Worm (Caenorhabditis elegans) whole organism, midembryonic: Measurements from ENCODE around the gene hst-3.1.

ENCODE experiments used
- T22C8.4 ChIP-seq: fragments of 200-800 bp; sonication (Bioruptor generic); IDR thresholded peaks from 2 replicates; pipeline ENCODE4 v1.3.6; 2022; ENCODE audit warnings: missing genetic modification characterization, missing compliant biosample characterization
- cog-1 ChIP-seq: sonication (generic microtip); optimal IDR thresholded peaks from 2 replicates; lab custom pipeline; 2016; ENCODE audit warnings: missing genetic modification characterization, missing compliant biosample characterization
- flt-1 ChIP-seq: fragments of 200-800 bp; sonication (Bioruptor generic); IDR thresholded peaks from 2 replicates; pipeline ENCODE4 v1.3.6; 2022; ENCODE audit warnings: missing genetic modification characterization, missing compliant biosample characterization
- klf-2 ChIP-seq: fragments of 200-800 bp; sonication (Bioruptor generic); conservative IDR thresholded peaks from 2 replicates; pipeline ENCODE4 v1.3.6; 2022; ENCODE audit warnings: missing genetic modification reagents, missing genetic modification characterization, missing compliant biosample characterization
- med-1 ChIP-seq: sonication (generic microtip); optimal IDR thresholded peaks from 2 replicates; lab custom pipeline; 2017; ENCODE audit warnings: missing genetic modification characterization, mild to moderate bottlenecking, missing compliant biosample characterization, antibody characterized with exemption, missing genetic modification reagents; ENCODE audit not compliant: insufficient read depth
- ref-1 ChIP-seq: fragments of 200-800 bp; sonication (Bioruptor generic); conservative IDR thresholded peaks from 2 replicates; pipeline ENCODE4 v1.3.6; 2022; ENCODE audit warnings: missing genetic modification reagents, missing genetic modification characterization, missing compliant biosample characterization
- tab-1 ChIP-seq: fragments of 200-800 bp; sonication (Bioruptor generic); IDR thresholded peaks from 2 replicates; pipeline ENCODE4 v1.3.6; 2022; ENCODE audit warnings: missing genetic modification characterization, missing compliant biosample characterization
- ztf-23 ChIP-seq: fragments of 200-800 bp; sonication (Bioruptor generic); IDR thresholded peaks from 2 replicates; pipeline ENCODE4 v1.3.6; 2022; ENCODE audit warnings: missing genetic modification reagents, missing genetic modification characterization, missing compliant biosample characterization
- ztf-29 ChIP-seq: fragments of 200-800 bp; sonication (Bioruptor generic); IDR thresholded peaks from 2 replicates; pipeline ENCODE4 v1.3.6; 2022; ENCODE audit warnings: missing genetic modification reagents, missing genetic modification characterization, missing compliant biosample characterization

Gene hst-3.1

ce11 chrII:6138138-6138537 lies 30.9 kb downstream of the hst-3.1 start:
- no peak for TF ChIP-seq flt-1
- no peak for TF ChIP-seq med-1 (GFP tag; lab: Kevin White, UChicago)
- no peak for TF ChIP-seq ztf-29 (GFP tag; lab: Robert Waterston, UW)
- no peak for TF ChIP-seq klf-2 (GFP tag; lab: Robert Waterston, UW)
- no peak for TF ChIP-seq tab-1
- TF ChIP-seq ztf-23 (GFP tag; lab: Robert Waterston, UW): no peak
- TF ChIP-seq ref-1 (GFP tag; lab: Robert Waterston, UW): no peak
- TF ChIP-seq T22C8.4: no peak
- no peak for TF ChIP-seq cog-1 (tag; lab: Kevin White, UChicago)

ce11 chrII:6136712-6137111 lies 32.3 kb downstream of the hst-3.1 start:
- no peak for TF ChIP-seq tab-1
- no peak for TF ChIP-seq med-1 (GFP tag; lab: Kevin White, UChicago)
- no peak for TF ChIP-seq ztf-29 (GFP tag; lab: Robert Waterston, UW)
- TF ChIP-seq ztf-23 (GFP tag; lab: Robert Waterston, UW): no peak
- TF ChIP-seq T22C8.4: no peak
- TF ChIP-seq cog-1 (tag; lab: Kevin White, UChicago): no peak
- TF ChIP-seq klf-2 (GFP tag; lab: Robert Waterston, UW): no peak

DNA sequence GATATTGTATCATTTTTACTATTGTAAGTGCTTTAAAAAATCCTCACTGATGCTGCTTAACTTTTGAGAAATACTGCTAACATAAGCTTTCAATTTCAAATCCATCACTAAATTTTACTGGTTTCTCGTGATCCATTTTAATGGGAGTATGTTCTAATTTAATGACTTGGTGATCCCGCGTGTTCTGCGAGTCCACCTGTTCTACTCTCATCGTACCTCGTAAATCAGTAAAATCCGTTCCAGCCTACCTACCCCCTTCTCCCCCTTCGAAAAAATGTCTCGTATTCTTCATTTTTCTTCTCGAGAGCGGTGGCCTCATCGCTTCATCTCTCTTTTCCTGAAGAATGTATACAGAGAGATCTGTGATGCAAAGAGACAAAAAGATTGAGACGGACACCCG lies 33.5 kb downstream of the hst-3.1 start:
- TF ChIP-seq ztf-29 (GFP tag; lab: Robert Waterston, UW) (no peak), tab-1 (no peak), flt-1 (no peak), cog-1 (tag; lab: Kevin White, UChicago) (no peak), med-1 (GFP tag; lab: Kevin White, UChicago) (no peak), klf-2 (GFP tag; lab: Robert Waterston, UW) (no peak), ref-1 (GFP tag; lab: Robert Waterston, UW) (no peak), T22C8.4 (no peak), ztf-23 (GFP tag; lab: Robert Waterston, UW) (no peak)

DNA sequence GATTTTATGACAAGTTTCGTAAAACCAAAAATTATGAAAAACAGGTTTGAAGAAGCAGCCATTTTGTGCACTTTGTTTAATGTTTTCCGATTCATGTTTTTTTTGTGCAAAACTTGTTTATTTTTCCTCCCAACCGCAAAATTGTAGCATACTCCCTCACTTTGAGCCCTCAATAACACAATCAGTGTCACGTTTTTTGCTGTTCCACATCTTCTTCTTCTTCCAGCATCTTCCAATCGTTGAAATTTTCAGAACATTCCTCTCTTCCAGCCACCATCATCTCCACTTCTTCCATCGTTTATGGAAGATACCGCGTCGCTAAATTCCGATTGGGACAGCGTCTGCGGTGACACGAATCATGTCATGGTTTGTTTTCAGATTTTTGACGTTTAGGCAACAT lies 36.5 kb downstream of the hst-3.1 start, which contains the start of gene abts-3:
Gene abts-3 (plus strand): TSS at position 301 of the 400 bp plus-strand sequence.
- no peak for TF ChIP-seq klf-2 (GFP tag; lab: Robert Waterston, UW)
- no peak for TF ChIP-seq ref-1 (GFP tag; lab: Robert Waterston, UW)
- no peak for TF ChIP-seq med-1 (GFP tag; lab: Kevin White, UChicago)
- TF ChIP-seq ztf-29 (GFP tag; lab: Robert Waterston, UW): no peak
- no peak for TF ChIP-seq cog-1 (tag; lab: Kevin White, UChicago)
- TF ChIP-seq tab-1: no peak
- TF ChIP-seq flt-1: no peak
- no peak for TF ChIP-seq T22C8.4
- TF ChIP-seq ztf-23 (GFP tag; lab: Robert Waterston, UW): no peak

ce11 chrII:6125259-6125658 lies 43.8 kb downstream of the hst-3.1 start, which contains the start of gene rars-2:
rars-2 (plus strand) TSS chrII:6125559.
- TF ChIP-seq T22C8.4 (no peak), ref-1 (GFP tag; lab: Robert Waterston, UW) (no peak), ztf-23 (GFP tag; lab: Robert Waterston, UW) (no peak), tab-1 (no peak), med-1 (GFP tag; lab: Kevin White, UChicago) (no peak), cog-1 (tag; lab: Kevin White, UChicago) (no peak), flt-1 (no peak), klf-2 (GFP tag; lab: Robert Waterston, UW) (no peak), ztf-29 (GFP tag; lab: Robert Waterston, UW) (no peak)

DNA sequence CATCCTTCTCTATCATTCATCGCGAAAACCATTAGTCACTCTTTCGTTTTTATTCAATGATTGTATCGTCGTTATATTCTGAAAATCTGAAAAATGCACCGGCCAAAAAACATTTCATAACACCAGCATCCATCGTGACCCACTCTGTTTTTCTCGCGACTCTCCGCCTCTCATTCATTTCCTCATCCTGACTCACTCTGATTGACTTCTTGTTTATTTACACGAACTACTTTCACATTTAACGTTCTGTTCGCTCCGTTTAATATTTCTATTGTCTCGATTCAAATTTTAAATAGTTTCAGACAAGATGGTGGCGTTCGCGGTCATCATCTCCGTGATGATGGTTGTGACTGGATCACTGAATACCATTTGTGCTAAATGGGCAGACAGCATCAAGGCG lies 45.5 kb downstream of the hst-3.1 start, which contains the start of gene C29H12.2:
Gene C29H12.2 (plus strand): TSS at position 297 of the 400 bp plus-strand sequence.
- TF ChIP-seq tab-1 (no peak), med-1 (GFP tag; lab: Kevin White, UChicago) (no peak), flt-1 (no peak), ref-1 (GFP tag; lab: Robert Waterston, UW) (no peak), T22C8.4 (no peak), cog-1 (tag; lab: Kevin White, UChicago) (no peak), klf-2 (GFP tag; lab: Robert Waterston, UW) (no peak), ztf-29 (GFP tag; lab: Robert Waterston, UW) (no peak), ztf-23 (GFP tag; lab: Robert Waterston, UW) (no peak)

DNA sequence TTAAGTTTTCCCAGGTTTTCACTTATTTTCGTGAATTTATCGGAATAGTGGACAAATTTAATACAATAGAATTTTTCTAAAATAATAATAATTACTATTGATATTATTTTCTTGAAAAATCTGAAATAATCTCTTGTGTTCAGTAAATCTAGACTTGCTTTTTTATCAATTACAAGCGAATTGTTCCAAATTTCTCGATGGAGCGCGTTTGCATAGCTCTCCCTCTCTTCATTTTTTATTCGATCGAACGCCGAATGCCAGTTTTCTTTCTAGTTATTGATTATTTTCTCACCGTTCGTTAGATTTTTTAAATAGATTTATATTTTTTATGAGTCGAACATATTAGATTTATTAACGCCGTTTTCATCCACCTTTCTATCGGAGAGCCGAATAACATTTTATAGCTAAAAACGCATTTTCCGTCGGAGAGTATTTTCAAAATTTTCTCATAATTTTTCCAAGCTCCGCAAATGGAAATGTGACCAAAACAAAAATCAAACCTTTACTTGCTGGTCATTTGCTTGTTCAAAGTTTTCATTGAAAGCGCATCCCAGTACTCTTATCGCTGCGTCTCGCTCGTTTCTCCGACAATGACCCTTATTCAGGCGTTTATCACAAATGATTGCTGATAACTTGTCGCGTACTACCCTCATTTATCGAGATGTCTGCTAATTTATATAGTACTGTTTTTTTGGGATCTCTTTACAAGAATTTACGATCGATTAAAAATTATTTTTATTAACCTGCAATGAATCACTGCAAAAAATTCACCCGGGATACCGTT lies 46.2 kb downstream of the hst-3.1 start:
- TF ChIP-seq ztf-23 (GFP tag; lab: Robert Waterston, UW) (no peak), ztf-29 (GFP tag; lab: Robert Waterston, UW) (no peak), med-1 (GFP tag; lab: Kevin White, UChicago) (no peak), ref-1 (GFP tag; lab: Robert Waterston, UW) (no peak), klf-2 (GFP tag; lab: Robert Waterston, UW) (no peak)

ce11 chrII:6120548-6120947 lies 48.5 kb downstream of the hst-3.1 start:
- no peak for TF ChIP-seq ztf-29 (GFP tag; lab: Robert Waterston, UW)
- TF ChIP-seq cog-1 (tag; lab: Kevin White, UChicago): no peak
- no peak for TF ChIP-seq tab-1
- TF ChIP-seq T22C8.4: no peak
- no peak for TF ChIP-seq med-1 (GFP tag; lab: Kevin White, UChicago)
- TF ChIP-seq ref-1 (GFP tag; lab: Robert Waterston, UW): no peak
- TF ChIP-seq ztf-23 (GFP tag; lab: Robert Waterston, UW): no peak
- TF ChIP-seq klf-2 (GFP tag; lab: Robert Waterston, UW): no peak
- TF ChIP-seq flt-1: no peak

DNA sequence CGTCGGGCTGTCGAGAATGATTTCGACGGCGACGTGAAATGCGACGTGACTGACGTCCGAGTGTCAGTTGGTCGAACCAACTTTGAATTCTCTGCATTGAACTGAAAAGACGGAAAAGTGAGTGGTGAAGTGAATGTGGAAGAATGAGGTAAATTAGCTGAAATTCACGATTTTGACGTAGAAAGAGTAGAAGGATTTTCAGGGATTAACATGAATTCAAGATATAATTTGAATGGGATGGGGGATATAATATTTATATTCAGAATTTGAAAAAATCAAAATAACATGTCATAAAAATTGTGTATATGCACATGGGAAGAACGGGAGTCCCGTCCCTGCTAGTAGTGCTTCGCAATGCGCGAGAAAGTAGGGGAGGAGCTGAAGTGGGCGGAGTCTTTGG lies 50.9 kb downstream of the hst-3.1 start, which contains the start of gene C29H12.6:
Gene C29H12.6 (minus strand): TSS at position 101 of the 400 bp plus-strand sequence.
- TF ChIP-seq ztf-23 (GFP tag; lab: Robert Waterston, UW): no peak
- TF ChIP-seq tab-1: 0 out of 2 replicates have a peak, but pooled peaks have one; percentile 16
